Worm (Caenorhabditis elegans) whole organism, L3 larva: ENCODE data around the gene F35G12.5.

Experiments used
- R02D3.7 ChIP-seq: fragments of 150-350 bp; optimal IDR thresholded peaks from 2 replicates; lab custom pipeline; 2014; ENCODE audit warnings: missing biosample characterization, missing genetic modification characterization
- ZK546.5 ChIP-seq: sonication (generic microtip); optimal IDR thresholded peaks from 2 replicates; lab custom pipeline; 2017; ENCODE audit warnings: missing biosample characterization, missing genetic modification characterization
- aly-2 ChIP-seq: fragments of 150-350 bp; optimal IDR thresholded peaks from 2 replicates; lab custom pipeline; 2014; ENCODE audit warnings: missing biosample characterization, missing genetic modification characterization
- ama-1 ChIP-seq: fragments of 150-350 bp; optimal IDR thresholded peaks from 2 replicates; lab custom pipeline; 2018
- ceh-16 ChIP-seq: sonication (generic microtip); optimal IDR thresholded peaks from 2 replicates; lab custom pipeline; 2017; ENCODE audit warnings: missing biosample characterization, missing genetic modification characterization
- ceh-82 ChIP-seq: fragments of 150-350 bp; optimal IDR thresholded peaks from 2 replicates; lab custom pipeline; 2014; ENCODE audit warnings: missing biosample characterization, missing genetic modification characterization
- daf-12 ChIP-seq: fragments of 150-350 bp; optimal IDR thresholded peaks from 2 replicates; lab custom pipeline; 2014; ENCODE audit warnings: missing biosample characterization, missing genetic modification reagents, missing genetic modification characterization
- egl-27 ChIP-seq: sonication (generic microtip); optimal IDR thresholded peaks from 4 replicates; lab custom pipeline; 2017; ENCODE audit warnings: missing biosample characterization, missing genetic modification reagents, missing genetic modification characterization
- elt-1 ChIP-seq: fragments of 150-350 bp; optimal IDR thresholded peaks from 2 replicates; lab custom pipeline; 2014; ENCODE audit warnings: missing biosample characterization, missing genetic modification characterization
- eor-1 ChIP-seq, 2 experiments: fragments of 150-350 bp; optimal IDR thresholded peaks; 2 replicates each; lab custom pipeline; 2014 to 2018; ENCODE audit warnings: missing biosample characterization in 2 of 2, missing genetic modification characterization in 2 of 2
- fkh-10 ChIP-seq: sonication (generic microtip); optimal IDR thresholded peaks from 2 replicates; lab custom pipeline; 2017; ENCODE audit warnings: missing biosample characterization, missing genetic modification reagents, missing genetic modification characterization
- fkh-2 ChIP-seq: fragments of 150-350 bp; optimal IDR thresholded peaks from 2 replicates; lab custom pipeline; 2014; ENCODE audit warnings: missing biosample characterization, missing genetic modification reagents, missing genetic modification characterization
- hmg-11 ChIP-seq: sonication (generic microtip); optimal IDR thresholded peaks from 2 replicates; lab custom pipeline; 2016; ENCODE audit warnings: missing genetic modification characterization, missing compliant biosample characterization
- jun-1 ChIP-seq: fragments of 150-350 bp; optimal IDR thresholded peaks from 2 replicates; lab custom pipeline; 2014; ENCODE audit warnings: missing biosample characterization, missing genetic modification reagents, missing genetic modification characterization
- lin-15B ChIP-seq: fragments of 150-350 bp; optimal IDR thresholded peaks from 2 replicates; lab custom pipeline; 2014; ENCODE audit warnings: missing biosample characterization, missing genetic modification characterization
- lsy-12 ChIP-seq: sonication (generic microtip); optimal IDR thresholded peaks from 2 replicates; lab custom pipeline; 2016; ENCODE audit warnings: mild to moderate bottlenecking, missing genetic modification characterization, missing compliant biosample characterization
- mdl-1 ChIP-seq: fragments of 150-350 bp; optimal IDR thresholded peaks from 2 replicates; lab custom pipeline; 2014; ENCODE audit warnings: missing biosample characterization, missing genetic modification characterization
- nfya-1 ChIP-seq: sonication (generic microtip); optimal IDR thresholded peaks from 2 replicates; lab custom pipeline; 2017; ENCODE audit warnings: missing genetic modification characterization, mild to moderate bottlenecking, missing compliant biosample characterization, antibody characterized with exemption, moderate library complexity; ENCODE audit not compliant: insufficient read depth
- nhr-23 ChIP-seq: fragments of 150-350 bp; optimal IDR thresholded peaks from 2 replicates; lab custom pipeline; 2014; ENCODE audit warnings: missing biosample characterization, missing genetic modification reagents, missing genetic modification characterization
- nhr-237 ChIP-seq: fragments of 150-350 bp; optimal IDR thresholded peaks from 2 replicates; lab custom pipeline; 2014; ENCODE audit warnings: missing biosample characterization, missing genetic modification characterization
- nhr-25 ChIP-seq: sonication (generic microtip); optimal IDR thresholded peaks from 2 replicates; lab custom pipeline; 2017; ENCODE audit warnings: missing biosample characterization, missing genetic modification characterization
- nhr-28 ChIP-seq: fragments of 150-350 bp; optimal IDR thresholded peaks from 2 replicates; lab custom pipeline; 2014; ENCODE audit warnings: missing biosample characterization, missing genetic modification characterization
- nhr-67 ChIP-seq: fragments of 150-350 bp; optimal IDR thresholded peaks from 2 replicates; lab custom pipeline; 2014; ENCODE audit warnings: missing biosample characterization, missing genetic modification characterization
- sea-2 ChIP-seq: fragments of 150-350 bp; sonication (generic microtip); optimal IDR thresholded peaks from 4 replicates; lab custom pipeline; 2014; ENCODE audit warnings: missing biosample characterization, missing genetic modification reagents, missing genetic modification characterization
- skn-1 ChIP-seq: fragments of 150-350 bp; optimal IDR thresholded peaks from 2 replicates; lab custom pipeline; 2014; ENCODE audit warnings: missing biosample characterization, missing genetic modification characterization
- snpc-4 ChIP-seq: fragments of 150-350 bp; optimal IDR thresholded peaks from 2 replicates; lab custom pipeline; 2014; ENCODE audit warnings: missing biosample characterization, missing genetic modification characterization
- tbx-2 ChIP-seq: sonication (generic microtip); optimal IDR thresholded peaks from 2 replicates; lab custom pipeline; 2016; ENCODE audit warnings: mild to moderate bottlenecking, missing genetic modification characterization, missing compliant biosample characterization
- unc-39 ChIP-seq: sonication (generic microtip); optimal IDR thresholded peaks from 4 replicates; lab custom pipeline; 2017; ENCODE audit warnings: missing biosample characterization, missing genetic modification characterization
- zag-1 ChIP-seq: fragments of 150-350 bp; optimal IDR thresholded peaks from 2 replicates; lab custom pipeline; 2014; ENCODE audit warnings: missing biosample characterization, missing genetic modification characterization
- ztf-11 ChIP-seq: fragments of 150-350 bp; optimal IDR thresholded peaks from 2 replicates; lab custom pipeline; 2014; ENCODE audit warnings: missing biosample characterization, missing genetic modification characterization
- ztf-4 ChIP-seq: fragments of 150-350 bp; optimal IDR thresholded peaks from 2 replicates; lab custom pipeline; 2014; ENCODE audit warnings: missing biosample characterization, missing genetic modification characterization

F35G12.5 gene

ce11 chrIII:4622375-4623130 lies 38.6 kb downstream of the F35G12.5 start, which contains the start of gene lron-5:
lron-5 (plus strand) TSS chrIII:4623029.
- TF ChIP-seq zag-1 (tag; lab: Kevin White, UChicago), result no peak
- TF ChIP-seq fkh-10 (GFP tag; lab: Kevin White, UChicago), result peak; percentile 60
- TF ChIP-seq ceh-82 (tag; lab: Kevin White, UChicago), result no peak
- TF ChIP-seq hmg-11 (tag; lab: Kevin White, UChicago), result no peak

ce11 chrIII:4626148-4626922 lies 42.4 kb downstream of the F35G12.5 start:
- TF ChIP-seq lin-15B, result no peak
- peak; percentile 93 for TF ChIP-seq fkh-10 (GFP tag; lab: Kevin White, UChicago)

DNA sequence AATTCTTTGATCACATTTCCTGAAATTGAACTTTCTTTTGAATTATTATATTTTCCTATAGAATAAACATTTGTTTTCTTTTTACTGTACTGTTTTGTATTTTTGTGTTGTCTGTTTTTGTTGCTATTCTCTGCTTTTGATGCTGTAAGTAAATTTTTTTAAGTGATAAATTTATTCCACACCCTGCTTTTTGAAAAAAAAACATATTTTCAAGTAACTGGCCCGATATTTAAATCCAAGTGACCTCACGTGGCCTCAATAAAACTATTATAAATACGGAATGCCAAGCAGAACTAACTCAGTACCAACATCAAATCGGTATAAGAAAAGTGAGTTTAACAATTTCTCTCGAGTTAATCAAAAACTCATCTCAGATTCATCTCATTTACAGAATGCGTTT lies 44.2 kb downstream of the F35G12.5 start, which contains the start of gene clec-151:
TSS of gene clec-151 (plus strand) at position 301 of the 400 bp plus-strand sequence.
- TF ChIP-seq nhr-28 (no peak), fkh-2 (tag; lab: Kevin White, UChicago) (no peak), tbx-2 (tag; lab: Kevin White, UChicago) (no peak), aly-2 (no peak), lsy-12 (tag; lab: Kevin White, UChicago) (no peak), zag-1 (tag; lab: Kevin White, UChicago) (no peak), sea-2 (GFP tag; lab: Kevin White, UChicago) (no peak), elt-1 (tag; lab: Kevin White, UChicago) (no peak), snpc-4 (no peak), daf-12 (tag; lab: Kevin White, UChicago) (no peak), eor-1 (tag; optimal IDR thresholded peaks at IDR 0.05; lab: Kevin White, UChicago) (no peak), skn-1 (no peak), ceh-16 (no peak), unc-39 (no peak), R02D3.7 (tag; lab: Kevin White, UChicago) (no peak), mdl-1 (no peak)
- TF ChIP-seq, all 47 proteins: peak for 0

DNA sequence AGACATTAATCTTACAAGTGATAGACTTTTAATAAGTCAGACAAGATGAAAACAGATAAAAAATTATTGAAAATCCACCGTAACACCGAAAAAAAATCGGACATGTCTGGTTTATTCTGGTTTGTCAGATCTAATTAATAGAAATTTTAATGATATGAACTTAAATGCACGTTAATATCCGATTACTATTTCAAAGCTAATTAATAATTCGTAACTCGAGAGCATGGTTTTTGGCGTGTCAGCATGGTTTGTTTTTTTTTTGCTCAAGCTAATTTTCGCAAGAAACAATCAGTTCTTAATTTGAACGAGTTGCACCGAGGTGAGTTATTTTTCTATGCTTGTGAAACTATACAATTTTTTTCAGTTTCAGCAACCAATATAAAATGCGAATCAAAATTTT lies 51.0 kb downstream of the F35G12.5 start, which contains the start of gene clec-153:
TSS of gene clec-153 (plus strand) at position 301 of the 400 bp plus-strand sequence.
- TF ChIP-seq ceh-16, result no peak
- TF ChIP-seq nhr-67 (tag; lab: Kevin White, UChicago), result no peak
- TF ChIP-seq nhr-23, result no peak
- TF ChIP-seq nhr-237 (tag; lab: Kevin White, UChicago), result no peak
- no peak for TF ChIP-seq egl-27
- TF ChIP-seq ztf-4 (tag; lab: Kevin White, UChicago), result no peak
- TF ChIP-seq hmg-11 (tag; lab: Kevin White, UChicago), result no peak
- TF ChIP-seq ama-1 (lab: Kevin White, UChicago), result no peak
- TF ChIP-seq ZK546.5 (tag; lab: Kevin White, UChicago), result no peak
- no peak for TF ChIP-seq tbx-2 (tag; lab: Kevin White, UChicago)
- TF ChIP-seq elt-1 (tag; lab: Kevin White, UChicago), result no peak
- TF ChIP-seq nhr-25 (tag; lab: Kevin White, UChicago), result no peak
- TF ChIP-seq nfya-1 (tag; lab: Kevin White, UChicago), result no peak
- TF ChIP-seq aly-2, result no peak
- TF ChIP-seq unc-39, result no peak
- TF ChIP-seq ztf-11 (tag; lab: Kevin White, UChicago), result no peak
- no peak for TF ChIP-seq jun-1 (tag; lab: Kevin White, UChicago)
- TF ChIP-seq nhr-28, result no peak
- no peak for TF ChIP-seq fkh-10 (GFP tag; lab: Kevin White, UChicago)
- TF ChIP-seq fkh-2 (tag; lab: Kevin White, UChicago), result no peak
- TF ChIP-seq, all 47 proteins: peak for 0
